Fruit fly (Drosophila melanogaster) whole organism, embryonic: ENCODE measurements around the gene unk.

Experiments used
- Aef1 ChIP-seq: fragments of 200-800 bp; sonication (Bioruptor generic); IDR thresholded peaks from 3 replicates; pipeline ENCODE4 v1.3.6; 2022; ENCODE audit warnings: missing biosample characterization, missing genetic modification characterization
- CG10209 ChIP-seq: fragments of 200-800 bp; sonication (Bioruptor generic); optimal IDR thresholded peaks from 3 replicates; lab custom pipeline; 2017; ENCODE audit warnings: missing biosample characterization, mild to moderate bottlenecking, missing genetic modification characterization, missing genetic modification reagents
- CG11696 ChIP-seq: fragments of 200-800 bp; sonication (Bioruptor generic); IDR thresholded peaks from 2 replicates; pipeline ENCODE4 v1.3.6; 2022; ENCODE audit warnings: missing biosample characterization, missing genetic modification characterization
- CG12942 ChIP-seq: fragments of 200-800 bp; sonication (Bioruptor generic); optimal IDR thresholded peaks from 3 replicates; lab custom pipeline; 2016; ENCODE audit warnings: missing biosample characterization, missing genetic modification characterization
- CG13424 ChIP-seq: fragments of 200-800 bp; sonication (Bioruptor generic); optimal IDR thresholded peaks from 2 replicates; lab custom pipeline; 2019; ENCODE audit warnings: missing biosample characterization, mild to moderate bottlenecking, missing genetic modification characterization, moderate library complexity
- CG15479 ChIP-seq: fragments of 200-800 bp; sonication (Bioruptor generic); optimal IDR thresholded peaks from 3 replicates; lab custom pipeline; 2019; ENCODE audit warnings: missing biosample characterization, mild to moderate bottlenecking, missing genetic modification characterization, moderate library complexity
- CG15696 ChIP-seq: fragments of 200-800 bp; sonication (Bioruptor generic); optimal IDR thresholded peaks from 2 replicates; lab custom pipeline; 2019; ENCODE audit warnings: missing biosample characterization, mild to moderate bottlenecking, missing genetic modification characterization, moderate library complexity
- CG17829 ChIP-seq: fragments of 200-800 bp; optimal IDR thresholded peaks from 2 replicates; lab custom pipeline; 2019; ENCODE audit warnings: missing biosample characterization, mild to moderate bottlenecking, missing genetic modification characterization, moderate library complexity
- CG33557 ChIP-seq: fragments of 200-800 bp; sonication (Bioruptor generic); optimal IDR thresholded peaks from 2 replicates; lab custom pipeline; 2019; ENCODE audit warnings: missing biosample characterization, mild to moderate bottlenecking, missing genetic modification characterization, moderate library complexity
- CG4328 ChIP-seq: fragments of 200-800 bp; sonication (Bioruptor generic); optimal IDR thresholded peaks from 3 replicates; lab custom pipeline; 2017; ENCODE audit warnings: missing biosample characterization, missing genetic modification reagents, missing genetic modification characterization
- CG6175 ChIP-seq: fragments of 200-800 bp; sonication (Bioruptor generic); IDR thresholded peaks from 3 replicates; pipeline ENCODE4 v1.3.6; 2022; ENCODE audit warnings: missing biosample characterization, missing genetic modification characterization
- CG7556 ChIP-seq: fragments of 200-800 bp; sonication (Bioruptor generic); optimal IDR thresholded peaks from 2 replicates; lab custom pipeline; 2017; ENCODE audit warnings: missing biosample characterization, mild to moderate bottlenecking, missing genetic modification characterization
- CG8388 ChIP-seq: fragments of 200-800 bp; sonication (Bioruptor generic); optimal IDR thresholded peaks from 2 replicates; lab custom pipeline; 2019; ENCODE audit warnings: missing biosample characterization, mild to moderate bottlenecking, missing genetic modification characterization, moderate library complexity
- D ChIP-seq, 2 experiments: fragments of 200-800 bp in 1 of 2; fragments of >200 bp in 1 of 2; sonication (Bioruptor generic) in 1 of 2; optimal IDR thresholded peaks; 2 replicates in 1 of 2; 3 replicates in 1 of 2; lab custom pipeline; 2017; ENCODE audit warnings: mild to moderate bottlenecking in 1 of 2, missing biosample characterization in 1 of 2, missing genetic modification characterization in 1 of 2, missing genetic modification reagents in 1 of 2
- Dip3 ChIP-seq: fragments of 200-800 bp; sonication (Bioruptor generic); optimal IDR thresholded peaks from 3 replicates; lab custom pipeline; 2016; ENCODE audit warnings: missing biosample characterization, missing genetic modification characterization
- Fer1 ChIP-seq: fragments of 200-800 bp; sonication (Bioruptor generic); optimal IDR thresholded peaks from 2 replicates; lab custom pipeline; 2017; ENCODE audit warnings: missing biosample characterization, mild to moderate bottlenecking, missing genetic modification characterization
- GATAe ChIP-seq: fragments of 200-800 bp; sonication (Bioruptor generic); conservative IDR thresholded peaks from 2 replicates; pipeline ENCODE4 v1.3.6; 2022; ENCODE audit warnings: missing biosample characterization, missing genetic modification characterization
- HLHmδ ChIP-seq: fragments of 200-800 bp; sonication (Bioruptor generic); optimal IDR thresholded peaks from 2 replicates; lab custom pipeline; 2018; ENCODE audit warnings: missing biosample characterization, mild to moderate bottlenecking, missing genetic modification characterization, moderate library complexity
- Hmx ChIP-seq: fragments of 200-800 bp; sonication (Bioruptor generic); optimal IDR thresholded peaks from 2 replicates; lab custom pipeline; 2016; ENCODE audit warnings: missing biosample characterization, missing genetic modification characterization
- Nf-YB ChIP-seq: fragments of 200-800 bp; sonication (Bioruptor generic); optimal IDR thresholded peaks from 3 replicates; lab custom pipeline; 2019; ENCODE audit warnings: missing biosample characterization, mild to moderate bottlenecking, missing genetic modification characterization, moderate library complexity
- Nf-YC ChIP-seq: fragments of 200-800 bp; optimal IDR thresholded peaks from 3 replicates; lab custom pipeline; 2019; ENCODE audit warnings: missing biosample characterization, mild to moderate bottlenecking, missing genetic modification characterization, moderate library complexity
- Oaz ChIP-seq: fragments of 200-800 bp; sonication (Bioruptor generic); IDR thresholded peaks from 2 replicates; pipeline ENCODE4 v1.3.6; 2022; ENCODE audit warnings: missing biosample characterization, missing genetic modification characterization
- Pdp1 ChIP-seq, 2 experiments: fragments of 200-800 bp; sonication (Bioruptor generic); optimal IDR thresholded peaks; 3 replicates each; lab custom pipeline; 2016; ENCODE audit warnings: missing biosample characterization in 2 of 2, missing genetic modification characterization in 2 of 2, mild to moderate bottlenecking in 1 of 2, moderate library complexity in 1 of 2
- ac ChIP-seq: fragments of 200-800 bp; sonication (Bioruptor generic); optimal IDR thresholded peaks from 3 replicates; lab custom pipeline; 2017; ENCODE audit warnings: missing biosample characterization, mild to moderate bottlenecking, missing genetic modification characterization
- amos ChIP-seq: fragments of 200-800 bp; sonication (Bioruptor generic); IDR thresholded peaks from 2 replicates; pipeline ENCODE4 v1.3.6; 2022; ENCODE audit warnings: missing biosample characterization, missing genetic modification characterization; ENCODE audit not compliant: partially characterized antibody
- az2 ChIP-seq: fragments of 200-800 bp; sonication (Bioruptor generic); optimal IDR thresholded peaks from 3 replicates; lab custom pipeline; 2016; ENCODE audit warnings: missing biosample characterization, missing genetic modification characterization
- cg ChIP-seq: fragments of 200-800 bp; sonication (Bioruptor generic); optimal IDR thresholded peaks from 3 replicates; lab custom pipeline; 2019; ENCODE audit warnings: missing biosample characterization, mild to moderate bottlenecking, missing genetic modification characterization, moderate library complexity
- chinmo ChIP-seq: fragments of 200-800 bp; sonication (Bioruptor generic); IDR thresholded peaks from 4 replicates; pipeline ENCODE4 v1.3.6; 2022; ENCODE audit warnings: missing biosample characterization, missing genetic modification characterization; ENCODE audit not compliant: partially characterized antibody
- fd102C ChIP-seq: fragments of 200-800 bp; sonication (Bioruptor generic); optimal IDR thresholded peaks from 2 replicates; lab custom pipeline; 2018; ENCODE audit warnings: missing biosample characterization, mild to moderate bottlenecking, missing genetic modification characterization, moderate library complexity
- kni ChIP-seq: fragments of 200-800 bp; sonication (Bioruptor generic); optimal IDR thresholded peaks from 3 replicates; lab custom pipeline; 2017; ENCODE audit warnings: mild to moderate bottlenecking, missing biosample characterization, missing genetic modification reagents, missing genetic modification characterization
- oc ChIP-seq: fragments of 200-800 bp; sonication (Bioruptor generic); optimal IDR thresholded peaks from 2 replicates; lab custom pipeline; 2018; ENCODE audit warnings: missing biosample characterization, mild to moderate bottlenecking, missing genetic modification characterization, moderate library complexity
- p53 ChIP-seq: fragments of 200-800 bp; sonication (Bioruptor generic); optimal IDR thresholded peaks from 2 replicates; lab custom pipeline; 2016; ENCODE audit warnings: missing biosample characterization, missing genetic modification characterization
- pho ChIP-seq: fragments of 200-800 bp; sonication (Bioruptor generic); optimal IDR thresholded peaks from 2 replicates; lab custom pipeline; 2016; ENCODE audit warnings: missing biosample characterization, missing genetic modification characterization
- prd ChIP-seq, 3 experiments: fragments of >200 bp in 2 of 3; fragments of 200-800 bp in 1 of 3; sonication (Bioruptor generic) in 1 of 3; optimal IDR thresholded peaks in 2 of 3; IDR thresholded peaks in 1 of 3; 2 replicates in 2 of 3; 3 replicates in 1 of 3; pipeline versions ENCODE4 v1.3.6 to Lab custom; 2017 to 2022; ENCODE audit warnings: missing biosample characterization in 1 of 3, missing genetic modification characterization in 1 of 3
- sd ChIP-seq: fragments of 200-800 bp; sonication (Bioruptor generic); optimal IDR thresholded peaks from 3 replicates; lab custom pipeline; 2018; ENCODE audit warnings: missing biosample characterization, mild to moderate bottlenecking, missing genetic modification characterization, moderate library complexity
- sens-2 ChIP-seq: fragments of 200-800 bp; sonication (Bioruptor generic); IDR thresholded peaks from 2 replicates; pipeline ENCODE4 v1.3.6; 2022; ENCODE audit warnings: missing biosample characterization, missing genetic modification characterization
- slbo ChIP-seq: fragments of 200-800 bp; sonication (Bioruptor generic); IDR thresholded peaks from 2 replicates; pipeline ENCODE4 v1.3.6; 2022; ENCODE audit warnings: missing biosample characterization, missing genetic modification characterization
- sqz ChIP-seq: fragments of 200-800 bp; sonication (Bioruptor generic); optimal IDR thresholded peaks from 3 replicates; lab custom pipeline; 2018; ENCODE audit warnings: missing biosample characterization, mild to moderate bottlenecking, missing genetic modification characterization
- tgo ChIP-seq: fragments of 200-800 bp; sonication (Bioruptor generic); IDR thresholded peaks from 3 replicates; pipeline ENCODE4 v1.3.6; 2022; ENCODE audit warnings: missing biosample characterization, missing genetic modification characterization
- tll ChIP-seq, 2 experiments: fragments of 200-800 bp in 1 of 2; fragments of >200 bp in 1 of 2; sonication (Bioruptor generic) in 1 of 2; optimal IDR thresholded peaks; 2 replicates each; lab custom pipeline; 2017 to 2019; ENCODE audit warnings: missing biosample characterization in 2 of 2, missing genetic modification characterization in 2 of 2, mild to moderate bottlenecking in 1 of 2, moderate library complexity in 1 of 2
- tna ChIP-seq: fragments of 200-800 bp; sonication (Bioruptor generic); IDR thresholded peaks from 2 replicates; pipeline ENCODE4 v1.3.6; 2022; ENCODE audit warnings: missing biosample characterization, missing genetic modification characterization; ENCODE audit not compliant: partially characterized antibody
- twi ChIP-seq: fragments of 200-800 bp; optimal IDR thresholded peaks from 2 replicates; lab custom pipeline; 2019; ENCODE audit warnings: missing biosample characterization, mild to moderate bottlenecking, missing genetic modification characterization, moderate library complexity
- unc-4 ChIP-seq: fragments of 200-800 bp; sonication (Bioruptor generic); IDR thresholded peaks from 2 replicates; pipeline ENCODE4 v1.3.6; 2022; ENCODE audit warnings: missing biosample characterization, missing genetic modification characterization; ENCODE audit not compliant: partially characterized antibody
- z ChIP-seq: fragments of 200-800 bp; sonication (Bioruptor generic); IDR thresholded peaks from 3 replicates; pipeline ENCODE4 v1.3.6; 2022; ENCODE audit warnings: missing biosample characterization, missing genetic modification characterization
- zen ChIP-seq: fragments of 200-800 bp; sonication (Bioruptor generic); optimal IDR thresholded peaks from 3 replicates; lab custom pipeline; 2018; ENCODE audit warnings: missing biosample characterization, mild to moderate bottlenecking, missing genetic modification characterization, moderate library complexity

The unk gene

DNA sequence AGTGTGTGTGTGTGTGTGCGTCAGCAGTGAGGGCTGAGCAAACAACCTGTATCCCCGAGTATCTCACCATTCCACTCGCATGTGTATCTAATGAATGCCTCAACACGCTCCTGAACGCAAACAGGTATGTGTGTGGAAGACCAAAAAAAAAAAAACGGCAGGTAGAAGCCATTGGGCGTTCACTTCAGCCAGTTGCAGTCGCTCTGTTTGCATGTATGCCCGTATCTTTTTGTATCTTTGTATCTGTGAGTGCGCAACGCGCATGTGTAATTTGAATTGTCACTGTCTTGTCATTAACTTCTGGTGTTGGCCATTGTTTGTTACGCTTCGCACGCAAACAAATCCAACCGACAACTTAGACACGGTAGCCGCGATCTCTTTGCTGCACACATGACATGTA is 35.7 kb upstream of the unk start:
- no peak for TF ChIP-seq CG4328
- no peak for TF ChIP-seq Aef1 (GFP tag; lab: Robert Waterston, UW)
- TF ChIP-seq CG6175, result no peak
- TF ChIP-seq sd, result no peak
- no peak for TF ChIP-seq CG8388 (GFP tag; lab: Kevin White, UChicago)
- TF ChIP-seq CG7556 (GFP tag; lab: Kevin White, UChicago), result no peak
- TF ChIP-seq slbo (GFP tag; lab: Robert Waterston, UW), result no peak
- no peak for TF ChIP-seq p53
- peak; percentile 87 for TF ChIP-seq zen
- TF ChIP-seq Hmx (GFP tag; lab: Kevin White, UChicago), result no peak
- TF ChIP-seq CG17829 (tag; lab: Kevin White, UChicago), result peak; percentile 4
- no peak for TF ChIP-seq Pdp1 (GFP tag; optimal IDR thresholded peaks at IDR 0.05; lab: Kevin White, UChicago)
- TF ChIP-seq CG12942 (GFP tag; lab: Kevin White, UChicago), result no peak
- peak; percentile 72 for TF ChIP-seq kni (GFP tag; lab: Kevin White, UChicago)
- TF ChIP-seq HLHmδ (GFP tag; lab: Kevin White, UChicago), result peak; percentile 3
- TF ChIP-seq fd102C, result peak; percentile 0
- TF ChIP-seq tgo (GFP tag; lab: Robert Waterston, UW), result 0 out of 3 replicates have a peak, but pooled peaks have one; percentile 24
- TF ChIP-seq CG10209, result peak; percentile 9
- TF ChIP-seq CG33557 (GFP tag; lab: Kevin White, UChicago), result no peak
- TF ChIP-seq oc (tag; lab: Kevin White, UChicago), result no peak
- TF ChIP-seq Oaz, result no peak
- no peak for TF ChIP-seq tna (GFP tag; lab: Robert Waterston, UW)
- TF ChIP-seq CG11696, result no peak
- no peak for TF ChIP-seq prd (optimal IDR thresholded peaks at IDR 0.05; lab: Kevin White, UChicago)
- TF ChIP-seq prd (GFP tag; IDR thresholded peaks at IDR 0.05; lab: Robert Waterston, UW), result peak; percentile 46; the same call in 2 of the 3 replicates
- no peak for TF ChIP-seq CG13424 (tag; lab: Kevin White, UChicago)
- TF ChIP-seq az2 (GFP tag; lab: Kevin White, UChicago), result no peak
- no peak for TF ChIP-seq ac
- no peak for TF ChIP-seq pho (GFP tag; lab: Kevin White, UChicago)
- peak; percentile 88 for TF ChIP-seq D (optimal IDR thresholded peaks at IDR 0.05; lab: Kevin White, UChicago)
- no peak for TF ChIP-seq D (GFP tag; optimal IDR thresholded peaks at IDR 0.05; lab: Kevin White, UChicago)
- TF ChIP-seq Nf-YC (tag; lab: Kevin White, UChicago), result peak; percentile 82
- no peak for TF ChIP-seq Fer1
- peak in 1 of 2 experiments; percentile 99 for TF ChIP-seq tll (GFP tag; optimal IDR thresholded peaks at IDR 0.05; lab: Kevin White, UChicago)
- TF ChIP-seq Nf-YB, result peak; percentile 96
- no peak for TF ChIP-seq sens-2 (GFP tag; lab: Robert Waterston, UW)
- TF ChIP-seq CG15479 (GFP tag; lab: Kevin White, UChicago), result peak; percentile 96
- peak; percentile 61; the same call in 1 of the 3 replicates for TF ChIP-seq z (GFP tag; lab: Robert Waterston, UW)
- TF ChIP-seq chinmo (GFP tag; lab: Robert Waterston, UW), result 0 out of 4 replicates have a peak, but pooled peaks have one; percentile 57
- peak; percentile 90 for TF ChIP-seq sqz (GFP tag; lab: Kevin White, UChicago)
- peak; percentile 64 for TF ChIP-seq twi (tag; lab: Kevin White, UChicago)
- TF ChIP-seq Dip3 (GFP tag; lab: Kevin White, UChicago), result no peak
- TF ChIP-seq amos (GFP tag; lab: Robert Waterston, UW), result no peak
- no peak for TF ChIP-seq unc-4 (GFP tag; lab: Robert Waterston, UW)
- peak; percentile 85 for TF ChIP-seq cg (GFP tag; lab: Kevin White, UChicago)
- TF ChIP-seq CG15696 (tag; lab: Kevin White, UChicago), result peak; percentile 35
- no peak for TF ChIP-seq GATAe (GFP tag; lab: Robert Waterston, UW)
